Worm (Caenorhabditis elegans) whole organism, L2 larva: ENCODE results near the gene enpl-1.

ENCODE experiments used
- ceh-82 ChIP-seq: fragments of 150-350 bp; optimal IDR thresholded peaks from 2 replicates; lab custom pipeline; 2014; ENCODE audit warnings: missing biosample characterization, missing genetic modification characterization
- elt-3 ChIP-seq: sonication (generic microtip); optimal IDR thresholded peaks from 2 replicates; lab custom pipeline; 2017; ENCODE audit warnings: missing biosample characterization, missing genetic modification characterization
- nhr-12 ChIP-seq: fragments of 150-350 bp; optimal IDR thresholded peaks from 2 replicates; lab custom pipeline; 2014; ENCODE audit warnings: missing biosample characterization, missing genetic modification characterization
- nhr-25 ChIP-seq: fragments of 150-350 bp; sonication (generic microtip); optimal IDR thresholded peaks from 3 replicates; lab custom pipeline; 2014; ENCODE audit warnings: missing biosample characterization, missing genetic modification characterization
- nhr-77 ChIP-seq: fragments of 150-350 bp; optimal IDR thresholded peaks from 2 replicates; lab custom pipeline; 2014; ENCODE audit warnings: missing biosample characterization, missing genetic modification characterization
- zag-1 ChIP-seq: fragments of 150-350 bp; optimal IDR thresholded peaks from 2 replicates; lab custom pipeline; 2014; ENCODE audit warnings: missing biosample characterization, missing genetic modification characterization

DNA sequence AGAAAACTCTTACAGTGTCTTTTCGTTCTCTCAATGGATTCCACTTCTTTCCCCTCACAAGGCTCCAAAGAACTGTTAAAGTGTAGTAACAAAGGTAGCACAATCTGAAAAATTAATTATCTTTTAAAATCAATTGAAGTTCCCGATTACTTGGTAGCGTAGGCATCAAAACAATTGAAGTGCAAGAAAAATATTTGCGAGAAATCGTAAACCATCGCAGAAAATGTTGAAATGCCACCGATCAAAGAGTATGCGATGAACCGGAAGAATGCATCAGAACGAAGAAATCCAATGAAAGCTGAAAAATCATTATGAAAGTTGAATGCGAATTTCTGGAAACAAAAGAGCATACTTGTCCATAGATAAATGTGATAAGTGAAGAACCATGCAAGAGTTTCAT is 27.4 kb downstream of the enpl-1 start:
- TF ChIP-seq nhr-12 (tag; lab: Kevin White, UChicago), result no peak
- no peak for TF ChIP-seq nhr-77 (tag; lab: Kevin White, UChicago)
- TF ChIP-seq nhr-25 (tag; lab: Kevin White, UChicago), result no peak
- no peak for TF ChIP-seq zag-1 (tag; lab: Kevin White, UChicago)
- TF ChIP-seq elt-3 (tag; lab: Kevin White, UChicago), result no peak
- no peak for TF ChIP-seq ceh-82 (tag; lab: Kevin White, UChicago)
